Fruit fly (Drosophila melanogaster) whole organism, embryonic: ENCODE results near the gene PH4alphaPV.
A peak's percentile ranks its signal among the peaks of the same experiment; 100 is the strongest.

Experiments used
- Ada2b ChIP-seq: fragments of 200-800 bp; sonication (Bioruptor generic); IDR thresholded peaks from 2 replicates; pipeline ENCODE4 v1.3.6; 2022; ENCODE audit warnings: missing biosample characterization, missing genetic modification characterization
- CG10979 ChIP-seq: fragments of 200-800 bp; sonication (Bioruptor generic); optimal IDR thresholded peaks from 2 replicates; lab custom pipeline; 2018; ENCODE audit warnings: missing biosample characterization, mild to moderate bottlenecking, missing genetic modification characterization, moderate library complexity
- CG12299 ChIP-seq: fragments of 200-800 bp; sonication (Bioruptor generic); optimal IDR thresholded peaks from 2 replicates; lab custom pipeline; 2018; ENCODE audit warnings: missing biosample characterization, mild to moderate bottlenecking, missing genetic modification characterization
- CG12744 ChIP-seq: fragments of 200-800 bp; sonication (Bioruptor generic); optimal IDR thresholded peaks from 2 replicates; lab custom pipeline; 2016; ENCODE audit warnings: missing biosample characterization, missing genetic modification characterization
- CG14014 ChIP-seq: fragments of 200-800 bp; sonication (Bioruptor generic); IDR thresholded peaks from 2 replicates; pipeline ENCODE4 v1.3.6; 2022; ENCODE audit warnings: missing biosample characterization, missing genetic modification characterization
- CG15601 ChIP-seq: fragments of 200-800 bp; sonication (Bioruptor generic); optimal IDR thresholded peaks from 3 replicates; lab custom pipeline; 2019; ENCODE audit warnings: missing biosample characterization, mild to moderate bottlenecking, missing genetic modification characterization, moderate library complexity
- CG17328 ChIP-seq: fragments of 200-800 bp; sonication (Bioruptor generic); IDR thresholded peaks from 2 replicates; pipeline ENCODE4 v1.3.6; 2022; ENCODE audit warnings: missing biosample characterization, missing genetic modification characterization
- CG17912 ChIP-seq: fragments of 200-800 bp; sonication (Bioruptor generic); optimal IDR thresholded peaks from 2 replicates; lab custom pipeline; 2018; ENCODE audit warnings: missing biosample characterization, mild to moderate bottlenecking, missing genetic modification characterization
- CG2712 ChIP-seq: fragments of 200-800 bp; optimal IDR thresholded peaks from 3 replicates; lab custom pipeline; 2019; ENCODE audit warnings: missing biosample characterization, mild to moderate bottlenecking, missing genetic modification characterization, moderate library complexity
- CG30403 ChIP-seq: fragments of 200-800 bp; sonication (Bioruptor generic); optimal IDR thresholded peaks from 3 replicates; lab custom pipeline; 2016; ENCODE audit warnings: missing biosample characterization, missing genetic modification characterization
- CG32532 ChIP-seq: fragments of 200-800 bp; sonication (Bioruptor generic); IDR thresholded peaks from 2 replicates; pipeline ENCODE4 v1.3.6; 2022; ENCODE audit warnings: missing biosample characterization, missing genetic modification characterization
- CG32772 ChIP-seq: fragments of 200-800 bp; sonication (Bioruptor generic); IDR thresholded peaks from 2 replicates; pipeline ENCODE4 v1.3.6; 2022; ENCODE audit warnings: missing biosample characterization, missing genetic modification characterization
- CG42726 ChIP-seq: fragments of 200-800 bp; sonication (Bioruptor generic); IDR thresholded peaks from 2 replicates; pipeline ENCODE4 v1.3.6; 2022; ENCODE audit warnings: missing biosample characterization, missing genetic modification characterization; ENCODE audit not compliant: partially characterized antibody
- CG4360 ChIP-seq: fragments of 200-800 bp; sonication (Bioruptor generic); IDR thresholded peaks from 2 replicates; pipeline ENCODE4 v1.3.6; 2022; ENCODE audit warnings: missing biosample characterization, missing genetic modification characterization
- CG4854 ChIP-seq: fragments of 200-800 bp; sonication (Bioruptor generic); optimal IDR thresholded peaks from 2 replicates; lab custom pipeline; 2016; ENCODE audit warnings: missing biosample characterization, missing genetic modification characterization, inconsistent platforms
- CG7271 ChIP-seq: fragments of 200-800 bp; sonication (Bioruptor generic); optimal IDR thresholded peaks from 2 replicates; lab custom pipeline; 2018; ENCODE audit warnings: missing biosample characterization, mild to moderate bottlenecking, missing genetic modification characterization, moderate library complexity
- CG7556 ChIP-seq: fragments of 200-800 bp; sonication (Bioruptor generic); optimal IDR thresholded peaks from 2 replicates; lab custom pipeline; 2017; ENCODE audit warnings: missing biosample characterization, mild to moderate bottlenecking, missing genetic modification characterization
- Dbx ChIP-seq: fragments of 200-800 bp; sonication (Bioruptor generic); IDR thresholded peaks from 3 replicates; pipeline ENCODE4 v1.3.6; 2022; ENCODE audit warnings: missing biosample characterization, missing genetic modification characterization
- Fer1 ChIP-seq: fragments of 200-800 bp; sonication (Bioruptor generic); optimal IDR thresholded peaks from 2 replicates; lab custom pipeline; 2017; ENCODE audit warnings: missing biosample characterization, mild to moderate bottlenecking, missing genetic modification characterization
- GATAe ChIP-seq: fragments of 200-800 bp; sonication (Bioruptor generic); conservative IDR thresholded peaks from 2 replicates; pipeline ENCODE4 v1.3.6; 2022; ENCODE audit warnings: missing biosample characterization, missing genetic modification characterization
- HLHmδ ChIP-seq: fragments of 200-800 bp; sonication (Bioruptor generic); optimal IDR thresholded peaks from 2 replicates; lab custom pipeline; 2018; ENCODE audit warnings: missing biosample characterization, mild to moderate bottlenecking, missing genetic modification characterization, moderate library complexity
- NFAT ChIP-seq: fragments of 200-800 bp; sonication (Bioruptor generic); IDR thresholded peaks from 2 replicates; pipeline ENCODE4 v1.3.6; 2022; ENCODE audit warnings: missing biosample characterization, missing genetic modification characterization
- Sox102F ChIP-seq: fragments of 200-800 bp; sonication (Bioruptor generic); optimal IDR thresholded peaks from 2 replicates; lab custom pipeline; 2018; ENCODE audit warnings: missing biosample characterization, mild to moderate bottlenecking, missing genetic modification characterization, moderate library complexity
- Taf1 ChIP-seq: fragments of 200-800 bp; sonication (Bioruptor generic); IDR thresholded peaks from 2 replicates; pipeline ENCODE4 v1.3.6; 2022; ENCODE audit warnings: missing biosample characterization, missing genetic modification characterization
- bigmax ChIP-seq: fragments of 200-800 bp; sonication (Bioruptor generic); optimal IDR thresholded peaks from 2 replicates; lab custom pipeline; 2018; ENCODE audit warnings: missing biosample characterization, mild to moderate bottlenecking, missing genetic modification characterization
- corto ChIP-seq: fragments of 200-800 bp; sonication (Bioruptor generic); optimal IDR thresholded peaks from 2 replicates; lab custom pipeline; 2016; ENCODE audit warnings: missing biosample characterization, mild to moderate bottlenecking, missing genetic modification characterization, moderate library complexity
- her ChIP-seq: fragments of 200-800 bp; sonication (Bioruptor generic); optimal IDR thresholded peaks from 2 replicates; lab custom pipeline; 2016; ENCODE audit warnings: missing biosample characterization, missing genetic modification characterization
- hkb ChIP-seq, 2 experiments: fragments of 200-800 bp in 1 of 2; fragments of >200 bp in 1 of 2; sonication (Bioruptor generic) in 1 of 2; IDR thresholded peaks in 1 of 2; optimal IDR thresholded peaks in 1 of 2; 2 replicates each; pipeline versions ENCODE4 v1.3.6 to Lab custom; 2017 to 2022; ENCODE audit warnings: missing biosample characterization in 1 of 2, missing genetic modification characterization in 1 of 2
- jumu ChIP-seq: fragments of 200-800 bp; sonication (Bioruptor generic); optimal IDR thresholded peaks from 3 replicates; lab custom pipeline; 2016; ENCODE audit warnings: missing biosample characterization, missing genetic modification characterization
- kay ChIP-seq: fragments of 200-800 bp; sonication (Bioruptor generic); optimal IDR thresholded peaks from 2 replicates; lab custom pipeline; 2016; ENCODE audit warnings: missing biosample characterization, missing genetic modification characterization
- lilli ChIP-seq: fragments of 200-800 bp; sonication (Bioruptor generic); optimal IDR thresholded peaks from 3 replicates; lab custom pipeline; 2016; ENCODE audit warnings: missing biosample characterization, missing genetic modification characterization
- lmd ChIP-seq: fragments of 200-800 bp; sonication (Bioruptor generic); IDR thresholded peaks from 2 replicates; pipeline ENCODE4 v1.3.6; 2022; ENCODE audit warnings: missing biosample characterization, missing genetic modification characterization
- lola ChIP-seq, 3 experiments: fragments of >200 bp in 2 of 3; fragments of 200-800 bp in 1 of 3; sonication (Bioruptor generic) in 1 of 3; optimal IDR thresholded peaks; 2 replicates each; lab custom pipeline; 2017 to 2019; ENCODE audit warnings: missing biosample characterization in 3 of 3, missing genetic modification characterization in 3 of 3, mild to moderate bottlenecking in 1 of 3, moderate library complexity in 1 of 3
- nmo ChIP-seq: fragments of 200-800 bp; sonication (Bioruptor generic); optimal IDR thresholded peaks from 2 replicates; lab custom pipeline; 2018; ENCODE audit warnings: missing biosample characterization, mild to moderate bottlenecking, missing genetic modification characterization, moderate library complexity
- pb ChIP-seq: fragments of 200-800 bp; sonication (Bioruptor generic); optimal IDR thresholded peaks from 3 replicates; lab custom pipeline; 2016; ENCODE audit warnings: missing biosample characterization, missing genetic modification characterization
- ro ChIP-seq: fragments of 200-800 bp; sonication (Bioruptor generic); IDR thresholded peaks from 2 replicates; pipeline ENCODE4 v1.3.6; 2022; ENCODE audit warnings: missing biosample characterization, missing genetic modification characterization
- schlank ChIP-seq: fragments of 200-800 bp; sonication (Bioruptor generic); optimal IDR thresholded peaks from 2 replicates; lab custom pipeline; 2018; ENCODE audit warnings: missing biosample characterization, mild to moderate bottlenecking, missing genetic modification characterization
- sqz ChIP-seq: fragments of 200-800 bp; sonication (Bioruptor generic); optimal IDR thresholded peaks from 3 replicates; lab custom pipeline; 2018; ENCODE audit warnings: missing biosample characterization, mild to moderate bottlenecking, missing genetic modification characterization
- sr ChIP-seq: fragments of 200-800 bp; sonication (Bioruptor generic); IDR thresholded peaks from 3 replicates; pipeline ENCODE4 v1.3.6; 2022; ENCODE audit warnings: missing biosample characterization, missing genetic modification characterization
- ssp ChIP-seq: fragments of 200-800 bp; sonication (Bioruptor generic); IDR thresholded peaks from 2 replicates; pipeline ENCODE4 v1.3.6; 2022; ENCODE audit warnings: missing biosample characterization, missing genetic modification characterization
- zfh2 ChIP-seq: fragments of 200-800 bp; sonication (Bioruptor generic); optimal IDR thresholded peaks from 2 replicates; lab custom pipeline; 2016; ENCODE audit warnings: missing biosample characterization, missing genetic modification characterization

Gene PH4alphaPV

DNA sequence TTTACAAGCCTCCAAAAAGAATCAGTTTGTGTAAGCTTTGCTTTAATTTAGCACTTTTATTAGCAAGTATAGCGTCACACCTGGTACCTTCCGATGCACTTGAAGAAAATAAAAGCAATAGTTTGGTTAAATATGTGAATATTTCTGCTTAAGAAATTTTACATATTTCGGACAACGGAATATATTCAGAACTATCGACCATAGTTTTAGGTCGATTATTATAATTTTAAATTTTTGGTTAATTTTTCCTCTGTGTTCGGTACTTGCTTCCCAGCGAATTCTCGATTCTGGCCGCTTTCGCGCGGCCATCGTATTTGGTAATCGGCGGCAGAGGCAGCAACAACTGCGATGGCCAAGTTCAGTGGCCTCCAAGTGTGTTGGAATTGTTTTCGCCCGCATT is 41.3 kb upstream of the PH4alphaPV start (continued):
- TF ChIP-seq Sox102F (GFP tag; lab: Kevin White, UChicago), result no peak
- TF ChIP-seq CG7271, result no peak
- no peak for TF ChIP-seq CG12744 (GFP tag; lab: Kevin White, UChicago)
- peak; percentile 45 for TF ChIP-seq corto (GFP tag; lab: Kevin White, UChicago)
- no peak for TF ChIP-seq CG10979
- TF ChIP-seq CG32532 (GFP tag; lab: Robert Waterston, UW), result 0 out of 2 replicates have a peak, but pooled peaks have one; percentile 8
- TF ChIP-seq Fer1 (GFP tag; lab: Kevin White, UChicago), result no peak
- TF ChIP-seq CG14014 (GFP tag; lab: Robert Waterston, UW), result 0 out of 2 replicates have a peak, but pooled peaks have one; percentile 7
- no peak for TF ChIP-seq CG4854 (GFP tag; lab: Kevin White, UChicago)
- no peak for TF ChIP-seq pb (GFP tag; lab: Kevin White, UChicago)
- no peak for TF ChIP-seq sr
- TF ChIP-seq jumu (GFP tag; lab: Kevin White, UChicago), result no peak
- no peak for TF ChIP-seq zfh2
- no peak for TF ChIP-seq GATAe (GFP tag; lab: Robert Waterston, UW)
- TF ChIP-seq lola (GFP tag; optimal IDR thresholded peaks at IDR 0.05; lab: Kevin White, UChicago), result no peak
- TF ChIP-seq NFAT, result no peak
- TF ChIP-seq CG4360, result no peak
- TF ChIP-seq ssp (GFP tag; lab: Robert Waterston, UW), result no peak; the same call in 1 of the 2 replicates
- TF ChIP-seq CG2712 (tag; lab: Kevin White, UChicago), result peak; percentile 3
- TF ChIP-seq CG30403, result no peak
- TF ChIP-seq CG42726 (GFP tag; lab: Robert Waterston, UW), result no peak
- TF ChIP-seq her (GFP tag; lab: Kevin White, UChicago), result no peak
- no peak for TF ChIP-seq CG32772 (GFP tag; lab: Robert Waterston, UW)
- TF ChIP-seq ro, result no peak
- TF ChIP-seq CG15601 (tag; lab: Kevin White, UChicago), result no peak
- no peak for TF ChIP-seq CG17328 (GFP tag; lab: Robert Waterston, UW)
- TF ChIP-seq lmd (GFP tag; lab: Robert Waterston, UW), result 0 out of 2 replicates have a peak, but pooled peaks have one; percentile 15
- no peak for TF ChIP-seq schlank (tag; lab: Kevin White, UChicago)
- no peak for TF ChIP-seq sqz (GFP tag; lab: Kevin White, UChicago)
- TF ChIP-seq bigmax (GFP tag; lab: Kevin White, UChicago), result no peak
- TF ChIP-seq HLHmδ (GFP tag; lab: Kevin White, UChicago), result no peak
- no peak for TF ChIP-seq Dbx (GFP tag; lab: Robert Waterston, UW)
- no peak for TF ChIP-seq nmo (GFP tag; lab: Kevin White, UChicago)
- TF ChIP-seq hkb (optimal IDR thresholded peaks at IDR 0.05; lab: Kevin White, UChicago), result no peak
- no peak for TF ChIP-seq hkb (GFP tag; IDR thresholded peaks at IDR 0.05; lab: Robert Waterston, UW)
- TF ChIP-seq Ada2b (GFP tag; lab: Robert Waterston, UW), result no peak
- no peak for TF ChIP-seq lilli
- TF ChIP-seq CG17912 (GFP tag; lab: Kevin White, UChicago), result no peak
- no peak for TF ChIP-seq kay

DNA sequence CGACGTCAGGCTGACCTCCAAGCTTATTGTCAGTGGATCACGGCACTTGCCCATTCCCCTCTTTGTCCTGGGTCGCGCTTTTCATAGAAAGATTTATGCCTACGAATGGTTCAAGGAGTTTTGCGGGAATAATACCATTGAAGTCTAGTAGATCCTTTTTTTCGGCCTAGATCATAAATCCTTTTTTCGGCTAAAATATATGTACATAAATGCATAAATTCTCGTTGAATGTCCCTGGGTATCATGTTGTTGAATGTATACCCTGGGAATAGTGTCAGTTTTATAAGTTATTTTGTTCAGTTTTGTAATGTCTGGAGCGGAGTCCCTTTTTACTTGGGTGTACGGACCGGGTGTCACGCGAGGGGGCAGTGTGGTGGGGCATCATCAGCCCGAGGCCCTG is 1.3 kb upstream of the PH4alphaPV start, which contains the start of gene CG34433:
TSS of gene CG34433 (plus strand) at position 301 of the 400 bp plus-strand sequence.
- no peak for TF ChIP-seq Dbx (GFP tag; lab: Robert Waterston, UW)
- no peak for TF ChIP-seq Taf1 (GFP tag; lab: Robert Waterston, UW)
- no peak for TF ChIP-seq CG7556 (GFP tag; lab: Kevin White, UChicago)
- TF ChIP-seq CG12299 (tag; lab: Kevin White, UChicago), result no peak
